Worm (Caenorhabditis elegans): ENCODE measurements around the gene ins-21.
"Not testable (repeated sequence)": the region's sequence is repeated elsewhere in the genome, so short reads cannot be mapped to it uniquely, and the experiment has no call there.

ins-21 gene

ce11 chrIII:10040013-10040412, 16.5 kb downstream of the ins-21 start, which contains the start of gene T16G12.7:
TSS of gene T16G12.7 (minus strand) at chrIII:10040113.
- TF ChIP-seq mab-5 (tag; optimal IDR thresholded peaks at IDR 0.05) (no peak), elt-3 (tag; optimal IDR thresholded peaks at IDR 0.05) (no peak)

- TF ChIP-seq nhr-10 (tag; optimal IDR thresholded peaks at IDR 0.05): no peak
- TF ChIP-seq fos-1 (tag; optimal IDR thresholded peaks at IDR 0.05): peak; percentile 94
These were observed 26.1 kb downstream of the ins-21 start, which contains the start of gene T16G12.1 for ce11 chrIII:10049682-10050081. TSS of gene T16G12.1 (minus strand) at chrIII:10049857.

- not testable (repeated sequence) for TF ChIP-seq nhr-12, nhr-10, mbf-1 (tag; optimal IDR thresholded peaks at IDR 0.05)
These were observed 26.8 kb downstream of the ins-21 start, which contains the start of gene T16G12.3 for ce11 chrIII:10050321-10050720. TSS of gene T16G12.3 (plus strand) at chrIII:10050621.

- not testable (repeated sequence) for TF ChIP-seq fos-1, mbf-1, skn-1 (tag; optimal IDR thresholded peaks at IDR 0.05)
These were observed 29.8 kb downstream of the ins-21 start, which contains the start of gene T16G12.12 for ce11 chrIII:10053312-10053711. TSS of gene T16G12.12 (plus strand) at chrIII:10053612.

ce11 chrIII:10056033-10056432, 32.5 kb downstream of the ins-21 start, which contains the start of gene T16G12.10:
TSS of gene T16G12.10 (minus strand) at chrIII:10056133.
- TF ChIP-seq ama-1 (optimal IDR thresholded peaks at IDR 0.05): no peak
- TF ChIP-seq elt-1 (tag; optimal IDR thresholded peaks at IDR 0.05): no peak
- no peak for TF ChIP-seq mbf-1 (tag; optimal IDR thresholded peaks at IDR 0.05)
- TF ChIP-seq mdl-1 (tag; optimal IDR thresholded peaks at IDR 0.05): no peak
- TF ChIP-seq nhr-10 (tag; optimal IDR thresholded peaks at IDR 0.05): no peak
- no peak for TF ChIP-seq R02D3.7 (tag; optimal IDR thresholded peaks at IDR 0.05)
- no peak for TF ChIP-seq lsy-2 (tag; optimal IDR thresholded peaks at IDR 0.05)
- no peak for TF ChIP-seq zag-1 (tag; optimal IDR thresholded peaks at IDR 0.05)
- no peak for TF ChIP-seq sma-9 (GFP tag; optimal IDR thresholded peaks at IDR 0.05)
- no peak for TF ChIP-seq sma-9 (tag; optimal IDR thresholded peaks at IDR 0.05)
- TF ChIP-seq F13H6.1 (tag; optimal IDR thresholded peaks at IDR 0.05): no peak
- TF ChIP-seq nhr-129 (tag; optimal IDR thresholded peaks at IDR 0.05): no peak

- TF ChIP-seq lsy-2 (tag; optimal IDR thresholded peaks at IDR 0.05) (no peak), unc-39 (tag; optimal IDR thresholded peaks at IDR 0.05) (no peak), elt-1 (tag; optimal IDR thresholded peaks at IDR 0.05) (no peak), mbf-1 (tag; optimal IDR thresholded peaks at IDR 0.05) (no peak)
These were observed 34.0 kb downstream of the ins-21 start, which contains the start of gene T16G12.4 for ce11 chrIII:10057518-10057917. TSS of gene T16G12.4 (plus strand) at chrIII:10057818.

- TF ChIP-seq lsy-2 (tag; optimal IDR thresholded peaks at IDR 0.05): no peak
- TF ChIP-seq ceh-82 (tag; optimal IDR thresholded peaks at IDR 0.05): no peak
- TF ChIP-seq nhr-21 (tag; optimal IDR thresholded peaks at IDR 0.05): no peak
- no peak for TF ChIP-seq lin-11 (tag; optimal IDR thresholded peaks at IDR 0.05)
- no peak for TF ChIP-seq aly-2 (tag; optimal IDR thresholded peaks at IDR 0.05)
- no peak for TF ChIP-seq mab-5 (tag; optimal IDR thresholded peaks at IDR 0.05)
- no peak for TF ChIP-seq ztf-11 (tag; optimal IDR thresholded peaks at IDR 0.05)
- no peak for TF ChIP-seq nhr-23 (tag; optimal IDR thresholded peaks at IDR 0.05)
These were observed 35.5 kb downstream of the ins-21 start, which contains the start of gene T16G12.8 for ce11 chrIII:10059002-10059401. TSS of gene T16G12.8 (plus strand) at chrIII:10059302.

ce11 chrIII:10060573-10060972, 37.0 kb downstream of the ins-21 start, which contains the start of gene T16G12.13:
TSS of gene T16G12.13 (plus strand) at chrIII:10060865.
- no peak for TF ChIP-seq nhr-25 (tag; optimal IDR thresholded peaks at IDR 0.05)
- no peak for TF ChIP-seq blmp-1 (tag; optimal IDR thresholded peaks at IDR 0.05; ENCODE audit: insufficient read depth)
- TF ChIP-seq elt-1 (tag; optimal IDR thresholded peaks at IDR 0.05): no peak
- TF ChIP-seq unc-62 (GFP tag; optimal IDR thresholded peaks at IDR 0.05): no peak
- TF ChIP-seq sma-3 (GFP tag; optimal IDR thresholded peaks at IDR 0.05): no peak
- no peak for TF ChIP-seq gmeb-1 (tag; optimal IDR thresholded peaks at IDR 0.05)
- TF ChIP-seq unc-55 (GFP tag; optimal IDR thresholded peaks at IDR 0.05): no peak
- no peak for TF ChIP-seq ztf-1 (GFP tag; conservative IDR thresholded peaks at IDR 0.05)
- no peak for TF ChIP-seq crh-2 (tag; optimal IDR thresholded peaks at IDR 0.05)
- TF ChIP-seq nhr-237 (tag; optimal IDR thresholded peaks at IDR 0.05): no peak

Data from whole organism, L2 larva.